Worm (Caenorhabditis elegans): ENCODE measurements around the gene srh-61.
"Not testable (repeated sequence)": the region's sequence is repeated elsewhere in the genome, so short reads cannot be mapped to it uniquely, and the experiment has no call there.

Gene srh-61

DNA sequence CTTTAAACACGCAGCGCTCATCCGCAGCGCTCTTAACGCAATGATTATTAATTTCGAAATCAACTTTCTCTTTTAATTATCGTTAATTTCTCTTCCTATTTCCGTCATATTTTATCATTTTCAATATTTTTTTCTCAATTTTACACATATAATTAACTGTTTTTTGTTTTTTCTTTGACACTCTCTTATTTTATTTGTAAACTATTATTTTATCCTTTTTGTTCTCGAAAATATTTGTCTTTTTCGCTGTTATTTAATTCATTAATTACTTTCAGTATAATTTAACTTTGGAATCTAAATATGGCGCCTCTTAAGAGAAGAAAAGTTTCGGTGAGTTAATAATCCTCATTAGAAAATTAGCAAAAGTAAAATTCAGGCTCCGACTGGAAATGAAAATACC is 20.0 kb upstream of the srh-61 start, which contains the start of gene F49C5.3:
Gene F49C5.3, plus strand, starts transcription at position 301 of the 400 bp plus-strand sequence.
- TF ChIP-seq ceh-9, fax-1, pha-4 (tag; optimal IDR thresholded peaks at IDR 0.05): not testable (repeated sequence)

DNA sequence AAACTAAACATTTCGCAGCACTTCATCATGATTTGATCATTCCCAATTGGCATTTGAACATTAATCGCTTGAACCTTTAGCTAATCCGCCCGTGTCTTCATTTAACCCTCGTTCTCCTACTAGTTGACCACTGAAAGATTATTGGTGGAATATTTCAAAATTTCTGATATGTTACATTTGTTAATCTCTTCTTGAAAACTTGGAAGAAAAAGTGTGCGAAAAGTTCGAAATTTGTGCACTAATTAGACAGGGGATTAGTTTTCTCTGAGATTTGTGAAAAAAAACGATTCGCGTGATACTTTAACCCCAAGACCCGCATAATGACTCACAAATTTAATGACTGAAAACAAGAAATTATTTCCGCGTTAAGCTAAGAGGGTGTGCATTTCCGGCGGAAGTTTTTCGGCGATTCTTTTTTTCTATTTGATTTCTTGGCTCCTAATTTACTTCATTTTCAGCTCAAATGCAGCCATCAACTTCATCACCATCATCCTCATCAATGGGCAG is 19.1 kb upstream of the srh-61 start, which contains the start of gene nimk-1:
Gene nimk-1, plus strand, starts transcription at position 457 of the 507 bp plus-strand sequence.
- TF ChIP-seq ceh-14 (tag; optimal IDR thresholded peaks at IDR 0.05) (no peak), syd-9 (tag; optimal IDR thresholded peaks at IDR 0.05) (no peak), fkh-10 (GFP tag; optimal IDR thresholded peaks at IDR 0.05) (no peak), ref-2 (tag; optimal IDR thresholded peaks at IDR 0.05) (no peak), che-1 (tag; optimal IDR thresholded peaks at IDR 0.05) (no peak), sox-2 (GFP tag; IDR thresholded peaks at IDR 0.05) (no peak), K02D7.2 (tag; optimal IDR thresholded peaks at IDR 0.05) (no peak), nhr-232 (tag; optimal IDR thresholded peaks at IDR 0.05) (no peak), zip-5 (tag; optimal IDR thresholded peaks at IDR 0.05) (no peak), pag-3 (tag; optimal IDR thresholded peaks at IDR 0.05; ENCODE audit: borderline replicate concordance) (no peak), ceh-48 (tag; optimal IDR thresholded peaks at IDR 0.05) (no peak), hlh-13 (GFP tag; optimal IDR thresholded peaks at IDR 0.05) (no peak), nfya-1 (tag; optimal IDR thresholded peaks at IDR 0.05) (no peak), unc-3 (GFP tag; conservative IDR thresholded peaks at IDR 0.05) (no peak), unc-3 (tag; optimal IDR thresholded peaks at IDR 0.05) (no peak), dve-1 (tag; optimal IDR thresholded peaks at IDR 0.05) (no peak), ztf-16 (tag; optimal IDR thresholded peaks at IDR 0.05) (no peak), pax-1 (tag; optimal IDR thresholded peaks at IDR 0.05) (no peak), pha-4 (tag; optimal IDR thresholded peaks at IDR 0.05) (no peak), ceh-19 (GFP tag; optimal IDR thresholded peaks at IDR 0.05) (no peak)

DNA sequence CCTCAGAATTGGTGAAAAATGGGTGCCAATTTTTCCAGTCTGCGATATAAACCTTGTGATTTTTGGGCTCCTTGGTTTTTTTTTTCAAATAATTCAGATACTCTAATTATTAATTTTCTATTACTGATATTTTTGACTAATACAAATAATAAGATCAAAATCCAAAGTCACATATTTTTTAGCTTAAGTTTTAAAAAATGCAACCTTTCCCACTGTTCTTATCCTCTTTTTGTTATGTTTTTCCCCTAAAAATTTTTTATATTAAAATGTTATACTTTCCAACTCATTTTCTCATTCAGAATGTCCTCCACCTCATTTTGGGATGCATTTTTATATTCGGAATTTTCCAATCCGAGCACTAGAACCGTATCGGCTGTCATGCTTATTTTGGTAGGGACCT is 14.7 kb upstream of the srh-61 start, which contains the start of gene srx-120:
Gene srx-120, plus strand, starts transcription at position 301 of the 400 bp plus-strand sequence.
- TF ChIP-seq ceh-19 (GFP tag; optimal IDR thresholded peaks at IDR 0.05) (no peak), lin-11 (tag; optimal IDR thresholded peaks at IDR 0.05) (no peak), ceh-2 (tag; optimal IDR thresholded peaks at IDR 0.05) (no peak), zip-5 (tag; optimal IDR thresholded peaks at IDR 0.05) (no peak), elt-4 (tag; optimal IDR thresholded peaks at IDR 0.05) (no peak), lim-6 (tag; optimal IDR thresholded peaks at IDR 0.05) (no peak), ref-2 (tag; optimal IDR thresholded peaks at IDR 0.05) (no peak), tbx-7 (tag; optimal IDR thresholded peaks at IDR 0.05) (no peak), K02D7.2 (tag; optimal IDR thresholded peaks at IDR 0.05) (no peak), mec-3 (tag; optimal IDR thresholded peaks at IDR 0.05; ENCODE audit: borderline replicate concordance) (no peak), ceh-22 (tag; optimal IDR thresholded peaks at IDR 0.05) (no peak), T23F11.4 (GFP tag; optimal IDR thresholded peaks at IDR 0.05) (no peak), hlh-13 (GFP tag; optimal IDR thresholded peaks at IDR 0.05) (no peak)

DNA sequence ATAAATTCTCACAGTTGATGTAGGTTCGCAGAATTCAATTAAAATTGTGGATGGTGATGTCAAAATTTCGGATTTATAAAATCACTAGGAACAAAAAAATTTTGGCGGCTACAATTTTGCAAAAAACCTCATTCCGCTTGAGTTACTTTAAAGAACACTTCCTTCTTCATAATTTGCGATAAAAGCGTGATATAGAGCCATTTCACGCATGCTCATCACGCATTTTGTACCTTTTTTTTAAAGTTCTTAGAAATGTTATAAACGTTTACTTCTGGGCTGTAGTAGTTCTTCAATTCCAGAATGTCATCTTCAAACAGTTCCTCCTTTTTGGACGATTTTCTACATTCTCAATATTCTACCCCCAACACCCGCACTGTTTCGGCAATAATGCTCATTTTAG is 11.7 kb upstream of the srh-61 start, which contains the start of gene srx-119:
Gene srx-119, plus strand, starts transcription at position 301 of the 400 bp plus-strand sequence.
- TF ChIP-seq nfya-1 (tag; optimal IDR thresholded peaks at IDR 0.05): no peak
- no peak for TF ChIP-seq unc-3 (GFP tag; conservative IDR thresholded peaks at IDR 0.05)
- TF ChIP-seq unc-3 (tag; optimal IDR thresholded peaks at IDR 0.05): no peak
- no peak for TF ChIP-seq mec-3 (tag; optimal IDR thresholded peaks at IDR 0.05; ENCODE audit: borderline replicate concordance)
- no peak for TF ChIP-seq pha-4 (tag; optimal IDR thresholded peaks at IDR 0.05)
- no peak for TF ChIP-seq ceh-19 (GFP tag; optimal IDR thresholded peaks at IDR 0.05)
- no peak for TF ChIP-seq ceh-30 (tag; optimal IDR thresholded peaks at IDR 0.05)
- no peak for TF ChIP-seq tbx-7 (tag; optimal IDR thresholded peaks at IDR 0.05)
- TF ChIP-seq K09A11.1 (tag; optimal IDR thresholded peaks at IDR 0.05; ENCODE audit: insufficient read depth): no peak
- no peak for TF ChIP-seq ama-1 (optimal IDR thresholded peaks at IDR 0.05)
- no peak for TF ChIP-seq ceh-6 (GFP tag; optimal IDR thresholded peaks at IDR 0.05)
- TF ChIP-seq elt-2 (tag; optimal IDR thresholded peaks at IDR 0.05): no peak
- TF ChIP-seq unc-42 (tag; optimal IDR thresholded peaks at IDR 0.05): no peak
- TF ChIP-seq npax-4 (tag; optimal IDR thresholded peaks at IDR 0.05): no peak
- no peak for TF ChIP-seq hlh-8 (tag; optimal IDR thresholded peaks at IDR 0.05)
- no peak for TF ChIP-seq odd-2 (tag; optimal IDR thresholded peaks at IDR 0.05)
- no peak for TF ChIP-seq pat-9 (tag; optimal IDR thresholded peaks at IDR 0.05)

Measured in whole organism, late embryonic.